Worm (Caenorhabditis elegans) whole organism, mixed stage, embryonic: ENCODE results near the gene nap-1.

ENCODE experiments used
- elt-1 ChIP-seq: sonication (generic microtip); optimal IDR thresholded peaks from 2 replicates; lab custom pipeline; 2017; ENCODE audit warnings: missing genetic modification characterization, mild to moderate bottlenecking, missing compliant biosample characterization, antibody characterized with exemption, moderate library complexity, borderline replicate concordance; ENCODE audit not compliant: insufficient read depth
- ham-2 ChIP-seq: fragments of 200-800 bp; sonication (Bioruptor generic); optimal IDR thresholded peaks from 2 replicates; lab custom pipeline; 2018; ENCODE audit warnings: mild to moderate bottlenecking, missing genetic modification characterization, missing compliant biosample characterization
- mab-5 ChIP-seq: fragments of 150-350 bp; optimal IDR thresholded peaks from 2 replicates; lab custom pipeline; 2014; ENCODE audit warnings: missing biosample characterization, missing genetic modification characterization
- mep-1 ChIP-seq: fragments of 150-350 bp; optimal IDR thresholded peaks from 2 replicates; lab custom pipeline; 2017; ENCODE audit warnings: missing biosample characterization, missing genetic modification reagents, missing genetic modification characterization, inconsistent platforms
- nhr-237 ChIP-seq: fragments of 150-350 bp; optimal IDR thresholded peaks from 2 replicates; lab custom pipeline; 2014; ENCODE audit warnings: missing biosample characterization, missing genetic modification characterization
- nhr-28 ChIP-seq: fragments of 150-350 bp; optimal IDR thresholded peaks from 2 replicates; lab custom pipeline; 2014; ENCODE audit warnings: missing biosample characterization, missing genetic modification characterization
- nhr-76 ChIP-seq: sonication (generic microtip); optimal IDR thresholded peaks from 2 replicates; lab custom pipeline; 2017; ENCODE audit warnings: missing biosample characterization, missing genetic modification characterization
- pha-4 ChIP-seq: fragments of 150-350 bp; optimal IDR thresholded peaks from 2 replicates; lab custom pipeline; 2018; ENCODE audit warnings: missing biosample characterization, missing genetic modification reagents, missing genetic modification characterization
- unc-62 ChIP-seq: fragments of 150-350 bp; optimal IDR thresholded peaks from 2 replicates; lab custom pipeline; 2014; ENCODE audit warnings: missing biosample characterization, missing genetic modification reagents, missing genetic modification characterization
- ztf-11 ChIP-seq: fragments of 150-350 bp; optimal IDR thresholded peaks from 2 replicates; lab custom pipeline; 2014; ENCODE audit warnings: missing biosample characterization, missing genetic modification characterization

DNA sequence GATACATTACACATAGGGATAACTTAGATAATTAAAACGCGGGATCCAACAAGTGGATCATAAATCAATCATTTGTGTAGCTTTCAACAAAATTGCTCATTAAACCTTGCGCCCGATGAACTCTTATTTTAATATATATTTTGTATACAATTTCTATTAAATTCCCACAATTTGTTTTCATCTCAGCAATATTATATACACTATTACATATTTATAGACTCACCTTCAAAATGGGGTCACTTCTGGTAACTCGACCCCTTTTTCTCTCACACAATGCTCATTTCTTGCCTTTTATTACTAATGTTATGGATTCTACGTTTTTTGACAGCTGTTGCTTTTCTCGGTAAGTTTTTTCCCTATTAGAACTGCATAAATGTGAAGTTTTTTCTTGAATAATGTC is 39.5 kb downstream of the nap-1 start, which contains the start of gene lgc-6:
- TF ChIP-seq pha-4 (tag; lab: Kevin White, UChicago) (no peak), elt-1 (tag; lab: Kevin White, UChicago) (no peak), mep-1 (no peak), nhr-76 (tag; lab: Kevin White, UChicago) (no peak), ham-2 (no peak), ztf-11 (tag; lab: Kevin White, UChicago) (no peak), nhr-28 (tag; lab: Kevin White, UChicago) (no peak), mab-5 (no peak), nhr-237 (tag; lab: Kevin White, UChicago) (no peak), unc-62 (GFP tag; lab: Kevin White, UChicago) (no peak)
